Fruit fly (Drosophila melanogaster) whole organism, embryonic: ENCODE results near the gene GABA-B-R2.

Source experiments
- Asciz ChIP-seq: fragments of 200-800 bp; sonication (Bioruptor generic); optimal IDR thresholded peaks from 2 replicates; lab custom pipeline; 2017; ENCODE audit warnings: missing biosample characterization, mild to moderate bottlenecking, missing genetic modification characterization, missing genetic modification reagents
- Atf6 ChIP-seq: fragments of 200-800 bp; sonication (Bioruptor generic); IDR thresholded peaks from 2 replicates; pipeline ENCODE4 v1.3.6; 2022; ENCODE audit warnings: missing biosample characterization, missing genetic modification characterization
- BEAF-32 ChIP-seq: fragments of 200-800 bp; sonication (Bioruptor generic); optimal IDR thresholded peaks from 3 replicates; lab custom pipeline; 2017; ENCODE audit warnings: missing biosample characterization, missing genetic modification characterization, mild to moderate bottlenecking, moderate library complexity, missing genetic modification reagents
- CG10543 ChIP-seq: fragments of 200-800 bp; sonication (Bioruptor generic); optimal IDR thresholded peaks from 3 replicates; lab custom pipeline; 2017; ENCODE audit warnings: missing biosample characterization, mild to moderate bottlenecking, missing genetic modification characterization, moderate library complexity
- CG11723 ChIP-seq: fragments of 200-800 bp; sonication (Bioruptor generic); optimal IDR thresholded peaks from 2 replicates; lab custom pipeline; 2017; ENCODE audit warnings: missing biosample characterization, mild to moderate bottlenecking, missing genetic modification characterization
- CG12071 ChIP-seq: fragments of 200-800 bp; sonication (Bioruptor generic); optimal IDR thresholded peaks from 3 replicates; lab custom pipeline; 2018; ENCODE audit warnings: missing biosample characterization, mild to moderate bottlenecking, missing genetic modification characterization
- CG13624 ChIP-seq: fragments of 200-800 bp; sonication (Bioruptor generic); optimal IDR thresholded peaks from 2 replicates; lab custom pipeline; 2016; ENCODE audit warnings: missing biosample characterization, missing genetic modification characterization
- CG15011 ChIP-seq: fragments of 200-800 bp; sonication (Bioruptor generic); optimal IDR thresholded peaks from 3 replicates; lab custom pipeline; 2018; ENCODE audit warnings: missing biosample characterization, mild to moderate bottlenecking, missing genetic modification characterization
- CG15514 ChIP-seq: fragments of 200-800 bp; sonication (Bioruptor generic); optimal IDR thresholded peaks from 3 replicates; lab custom pipeline; 2017; ENCODE audit warnings: missing biosample characterization, missing genetic modification characterization, mild to moderate bottlenecking, moderate library complexity, missing genetic modification reagents
- CG15601 ChIP-seq: fragments of 200-800 bp; sonication (Bioruptor generic); optimal IDR thresholded peaks from 3 replicates; lab custom pipeline; 2019; ENCODE audit warnings: missing biosample characterization, mild to moderate bottlenecking, missing genetic modification characterization, moderate library complexity
- CG15696 ChIP-seq: fragments of 200-800 bp; sonication (Bioruptor generic); optimal IDR thresholded peaks from 2 replicates; lab custom pipeline; 2019; ENCODE audit warnings: missing biosample characterization, mild to moderate bottlenecking, missing genetic modification characterization, moderate library complexity
- CG1647 ChIP-seq: fragments of 200-800 bp; sonication (Bioruptor generic); optimal IDR thresholded peaks from 3 replicates; lab custom pipeline; 2016; ENCODE audit warnings: missing biosample characterization, missing genetic modification characterization
- CG2199 ChIP-seq: fragments of 200-800 bp; sonication (Bioruptor generic); IDR thresholded peaks from 3 replicates; pipeline ENCODE4 v1.3.6; 2022; ENCODE audit warnings: missing biosample characterization, missing genetic modification characterization
- CG31441 ChIP-seq: fragments of 200-800 bp; sonication (Bioruptor generic); IDR thresholded peaks from 2 replicates; pipeline ENCODE4 v1.3.6; 2022; ENCODE audit warnings: missing biosample characterization, missing genetic modification characterization
- CG32772 ChIP-seq: fragments of 200-800 bp; sonication (Bioruptor generic); IDR thresholded peaks from 2 replicates; pipeline ENCODE4 v1.3.6; 2022; ENCODE audit warnings: missing biosample characterization, missing genetic modification characterization
- CG3847 ChIP-seq: fragments of 200-800 bp; sonication (Bioruptor generic); IDR thresholded peaks from 2 replicates; pipeline ENCODE4 v1.3.6; 2022; ENCODE audit warnings: missing biosample characterization, missing genetic modification characterization
- CG4282 ChIP-seq: fragments of 200-800 bp; sonication (Bioruptor generic); optimal IDR thresholded peaks from 2 replicates; lab custom pipeline; 2016; ENCODE audit warnings: missing biosample characterization, missing genetic modification characterization
- CG5180 ChIP-seq: fragments of 200-800 bp; sonication (Bioruptor generic); optimal IDR thresholded peaks from 3 replicates; lab custom pipeline; 2017; ENCODE audit warnings: missing biosample characterization, missing genetic modification characterization, mild to moderate bottlenecking, moderate library complexity, missing genetic modification reagents
- CG6254 ChIP-seq: fragments of 200-800 bp; sonication (Bioruptor generic); optimal IDR thresholded peaks from 3 replicates; lab custom pipeline; 2017; ENCODE audit warnings: mild to moderate bottlenecking, missing biosample characterization, missing genetic modification reagents, missing genetic modification characterization
- CG6854 ChIP-seq: fragments of 200-800 bp; sonication (Bioruptor generic); optimal IDR thresholded peaks from 3 replicates; lab custom pipeline; 2017; ENCODE audit warnings: missing biosample characterization, mild to moderate bottlenecking, missing genetic modification characterization
- CG7745 ChIP-seq: fragments of 200-800 bp; sonication (Bioruptor generic); optimal IDR thresholded peaks from 2 replicates; lab custom pipeline; 2018; ENCODE audit warnings: missing biosample characterization, mild to moderate bottlenecking, missing genetic modification characterization, moderate library complexity
- CG9727 ChIP-seq: fragments of 200-800 bp; sonication (Bioruptor generic); optimal IDR thresholded peaks from 3 replicates; lab custom pipeline; 2017; ENCODE audit warnings: missing biosample characterization, mild to moderate bottlenecking, missing genetic modification characterization
- Camta ChIP-seq: fragments of 200-800 bp; sonication (Bioruptor generic); optimal IDR thresholded peaks from 2 replicates; lab custom pipeline; 2016; ENCODE audit warnings: missing biosample characterization, missing genetic modification characterization
- Dip2 ChIP-seq: fragments of 200-800 bp; sonication (Bioruptor generic); IDR thresholded peaks from 2 replicates; pipeline ENCODE4 v1.3.6; 2022; ENCODE audit warnings: missing biosample characterization, missing genetic modification characterization
- Dip3 ChIP-seq: fragments of 200-800 bp; sonication (Bioruptor generic); optimal IDR thresholded peaks from 3 replicates; lab custom pipeline; 2016; ENCODE audit warnings: missing biosample characterization, missing genetic modification characterization
- Dll ChIP-seq: fragments of 200-800 bp; sonication (Bioruptor generic); IDR thresholded peaks from 4 replicates; pipeline ENCODE4 v1.3.6; 2022; ENCODE audit warnings: missing biosample characterization, missing genetic modification characterization; ENCODE audit not compliant: partially characterized antibody
- Dp ChIP-seq: fragments of 200-800 bp; sonication (Bioruptor generic); optimal IDR thresholded peaks from 2 replicates; lab custom pipeline; 2018; ENCODE audit warnings: missing biosample characterization, mild to moderate bottlenecking, missing genetic modification characterization, moderate library complexity
- Ets65A ChIP-seq: fragments of 200-800 bp; sonication (Bioruptor generic); peaks from one replicate; lab custom pipeline; 2016; ENCODE audit warnings: missing biosample characterization, missing genetic modification characterization
- Hand ChIP-seq: fragments of 200-800 bp; sonication (Bioruptor generic); optimal IDR thresholded peaks from 2 replicates; lab custom pipeline; 2017; ENCODE audit warnings: mild to moderate bottlenecking, missing biosample characterization, missing genetic modification reagents, missing genetic modification characterization
- HmgZ ChIP-seq: fragments of 200-800 bp; sonication (Bioruptor generic); optimal IDR thresholded peaks from 2 replicates; lab custom pipeline; 2018; ENCODE audit warnings: missing biosample characterization, mild to moderate bottlenecking, missing genetic modification characterization
- Jarid2 ChIP-seq: fragments of 200-800 bp; sonication (Bioruptor generic); optimal IDR thresholded peaks from 3 replicates; lab custom pipeline; 2017; ENCODE audit warnings: mild to moderate bottlenecking, missing biosample characterization, missing genetic modification reagents, missing genetic modification characterization
- ac ChIP-seq: fragments of 200-800 bp; sonication (Bioruptor generic); optimal IDR thresholded peaks from 3 replicates; lab custom pipeline; 2017; ENCODE audit warnings: missing biosample characterization, mild to moderate bottlenecking, missing genetic modification characterization
- ash1 ChIP-seq: fragments of 200-800 bp; sonication (Bioruptor generic); optimal IDR thresholded peaks from 2 replicates; lab custom pipeline; 2018; ENCODE audit warnings: missing biosample characterization, mild to moderate bottlenecking, missing genetic modification characterization
- cg ChIP-seq: fragments of 200-800 bp; sonication (Bioruptor generic); optimal IDR thresholded peaks from 3 replicates; lab custom pipeline; 2019; ENCODE audit warnings: missing biosample characterization, mild to moderate bottlenecking, missing genetic modification characterization, moderate library complexity
- en ChIP-seq: fragments of 200-800 bp; sonication (Bioruptor generic); optimal IDR thresholded peaks from 2 replicates; lab custom pipeline; 2016; ENCODE audit warnings: missing biosample characterization, missing genetic modification characterization
- ewg ChIP-seq: fragments of 200-800 bp; sonication (Bioruptor generic); optimal IDR thresholded peaks from 3 replicates; lab custom pipeline; 2017; ENCODE audit warnings: mild to moderate bottlenecking, missing biosample characterization, missing genetic modification reagents, missing genetic modification characterization
- grn ChIP-seq: fragments of 200-800 bp; sonication (Bioruptor generic); optimal IDR thresholded peaks from 3 replicates; lab custom pipeline; 2017; ENCODE audit warnings: missing biosample characterization, missing genetic modification characterization
- insv ChIP-seq, 2 experiments: fragments of 200-800 bp; sonication (Bioruptor generic); optimal IDR thresholded peaks; 3 replicates each; lab custom pipeline; 2016 to 2018; ENCODE audit warnings: missing biosample characterization in 2 of 2, missing genetic modification characterization in 2 of 2
- klu ChIP-seq: fragments of 200-800 bp; sonication (Bioruptor generic); IDR thresholded peaks from 2 replicates; pipeline ENCODE4 v1.3.6; 2022; ENCODE audit warnings: missing biosample characterization, missing genetic modification characterization
- lilli ChIP-seq: fragments of 200-800 bp; sonication (Bioruptor generic); optimal IDR thresholded peaks from 3 replicates; lab custom pipeline; 2016; ENCODE audit warnings: missing biosample characterization, missing genetic modification characterization
- pb ChIP-seq: fragments of 200-800 bp; sonication (Bioruptor generic); optimal IDR thresholded peaks from 3 replicates; lab custom pipeline; 2016; ENCODE audit warnings: missing biosample characterization, missing genetic modification characterization
- run ChIP-seq: fragments of 200-800 bp; sonication (Bioruptor generic); optimal IDR thresholded peaks from 3 replicates; lab custom pipeline; 2018; ENCODE audit warnings: missing biosample characterization, mild to moderate bottlenecking, missing genetic modification characterization
- schlank ChIP-seq: fragments of 200-800 bp; sonication (Bioruptor generic); optimal IDR thresholded peaks from 2 replicates; lab custom pipeline; 2018; ENCODE audit warnings: missing biosample characterization, mild to moderate bottlenecking, missing genetic modification characterization
- seq ChIP-seq: fragments of 200-800 bp; sonication (Bioruptor generic); IDR thresholded peaks from 2 replicates; pipeline ENCODE4 v1.3.6; 2022; ENCODE audit warnings: missing biosample characterization, missing genetic modification characterization
- shn ChIP-seq: fragments of 200-800 bp; sonication (Bioruptor generic); optimal IDR thresholded peaks from 3 replicates; lab custom pipeline; 2016; ENCODE audit warnings: missing biosample characterization, missing genetic modification characterization
- sima ChIP-seq: fragments of 200-800 bp; sonication (Bioruptor generic); optimal IDR thresholded peaks from 2 replicates; lab custom pipeline; 2016; ENCODE audit warnings: missing biosample characterization, missing genetic modification characterization
- slp2 ChIP-seq: fragments of 200-800 bp; sonication (Bioruptor generic); optimal IDR thresholded peaks from 2 replicates; lab custom pipeline; 2016; ENCODE audit warnings: missing biosample characterization, missing genetic modification characterization
- sr ChIP-seq: fragments of 200-800 bp; sonication (Bioruptor generic); IDR thresholded peaks from 3 replicates; pipeline ENCODE4 v1.3.6; 2022; ENCODE audit warnings: missing biosample characterization, missing genetic modification characterization
- trem ChIP-seq: fragments of 200-800 bp; optimal IDR thresholded peaks from 3 replicates; lab custom pipeline; 2019; ENCODE audit warnings: missing biosample characterization, mild to moderate bottlenecking, missing genetic modification characterization, moderate library complexity
- wdn ChIP-seq: fragments of 200-800 bp; sonication (Bioruptor generic); IDR thresholded peaks from 2 replicates; pipeline ENCODE4 v1.3.6; 2022; ENCODE audit warnings: missing biosample characterization, missing genetic modification characterization
- zfh2 ChIP-seq: fragments of 200-800 bp; sonication (Bioruptor generic); optimal IDR thresholded peaks from 2 replicates; lab custom pipeline; 2016; ENCODE audit warnings: missing biosample characterization, missing genetic modification characterization

Gene GABA-B-R2

dm6 chr3R:21781448-21781847 is 5.8 kb upstream of the GABA-B-R2 start (continued):
- TF ChIP-seq shn (GFP tag; lab: Kevin White, UChicago) (peak; percentile 46), trem (tag; lab: Kevin White, UChicago) (peak; percentile 1), CG15601 (tag; lab: Kevin White, UChicago) (peak; percentile 52), run (tag; lab: Kevin White, UChicago) (no peak), cg (GFP tag; lab: Kevin White, UChicago) (no peak), BEAF-32 (GFP tag; lab: Kevin White, UChicago) (no peak), Hand (GFP tag; lab: Kevin White, UChicago) (no peak), CG7745 (no peak), insv (GFP tag; optimal IDR thresholded peaks at IDR 0.05; lab: Kevin White, UChicago) (no peak), CG10543 (GFP tag; lab: Kevin White, UChicago) (peak; percentile 7), CG6854 (no peak), pb (GFP tag; lab: Kevin White, UChicago) (peak; percentile 38), ash1 (GFP tag; lab: Kevin White, UChicago) (no peak), CG11723 (no peak), CG3847 (GFP tag; lab: Robert Waterston, UW) (peak; percentile 36; the same call in 1 of the 2 replicates), Asciz (GFP tag; lab: Kevin White, UChicago) (no peak), klu (peak; percentile 53; the same call in 1 of the 2 replicates), lilli (GFP tag; lab: Kevin White, UChicago) (peak; percentile 57), Dip3 (GFP tag; lab: Kevin White, UChicago) (peak; percentile 55), Atf6 (GFP tag; lab: Robert Waterston, UW) (peak; percentile 82), ewg (peak; percentile 33), CG4282 (GFP tag; lab: Kevin White, UChicago) (peak; percentile 18), Dp (GFP tag; lab: Kevin White, UChicago) (no peak), CG31441 (GFP tag; lab: Robert Waterston, UW) (no peak; the same call in 1 of the 2 replicates), sr (no peak), schlank (tag; lab: Kevin White, UChicago) (no peak), ac (no peak), CG15514 (peak; percentile 31), zfh2 (peak; percentile 18), CG1647 (GFP tag; lab: Kevin White, UChicago) (peak; percentile 23), CG9727 (GFP tag; lab: Kevin White, UChicago) (peak; percentile 68), Camta (peak; percentile 69), seq (GFP tag; lab: Robert Waterston, UW) (peak; percentile 74), CG12071 (GFP tag; lab: Kevin White, UChicago) (no peak), en (GFP tag; lab: Kevin White, UChicago) (peak; percentile 55), Dip2 (GFP tag; lab: Robert Waterston, UW) (no peak), Ets65A (GFP tag; lab: Kevin White, UChicago) (peak; percentile 98), CG5180 (GFP tag; lab: Kevin White, UChicago) (no peak), sima (GFP tag; lab: Kevin White, UChicago) (no peak), Jarid2 (GFP tag; lab: Kevin White, UChicago) (no peak), Dll (no peak), CG15011 (GFP tag; lab: Kevin White, UChicago) (peak; percentile 18), CG13624 (GFP tag; lab: Kevin White, UChicago) (peak; percentile 70), wdn (GFP tag; lab: Robert Waterston, UW) (peak; percentile 49; the same call in 1 of the 2 replicates), slp2 (GFP tag; lab: Kevin White, UChicago) (peak; percentile 62), grn (no peak), CG32772 (GFP tag; lab: Robert Waterston, UW) (peak; percentile 69), CG15696 (tag; lab: Kevin White, UChicago) (peak; percentile 47), CG2199 (GFP tag; lab: Robert Waterston, UW) (no peak), HmgZ (tag; lab: Kevin White, UChicago) (peak; percentile 23), CG6254 (GFP tag; lab: Kevin White, UChicago) (peak; percentile 41)
